Fruit fly (Drosophila melanogaster) whole organism, pupa: Measurements from ENCODE around the gene fzr.
A peak's percentile ranks its signal among the peaks of the same experiment; 100 is the strongest.

ENCODE experiments used
- CG10348 ChIP-seq: fragments of 200-800 bp; sonication (Bioruptor generic); IDR thresholded peaks from 2 replicates; pipeline ENCODE4 v1.3.6; 2022; ENCODE audit warnings: missing biosample characterization, missing genetic modification characterization
- CG12605 ChIP-seq: fragments of 200-800 bp; sonication (Bioruptor generic); IDR thresholded peaks from 2 replicates; pipeline ENCODE4 v1.3.6; 2022; ENCODE audit warnings: missing biosample characterization, missing genetic modification characterization
- CG13204 ChIP-seq: fragments of 200-800 bp; sonication (Bioruptor generic); optimal IDR thresholded peaks from 2 replicates; lab custom pipeline; 2018; ENCODE audit warnings: missing biosample characterization, mild to moderate bottlenecking, missing genetic modification characterization, moderate library complexity
- CG14655 ChIP-seq: fragments of 200-800 bp; sonication (Bioruptor generic); optimal IDR thresholded peaks from 3 replicates; lab custom pipeline; 2017; ENCODE audit warnings: mild to moderate bottlenecking, missing biosample characterization, missing genetic modification reagents, missing genetic modification characterization
- CG15710 ChIP-seq: fragments of 200-800 bp; sonication (Bioruptor generic); optimal IDR thresholded peaks from 2 replicates; lab custom pipeline; 2018; ENCODE audit warnings: missing biosample characterization, mild to moderate bottlenecking, missing genetic modification characterization, moderate library complexity
- CG17806 ChIP-seq: fragments of 200-800 bp; sonication (Bioruptor generic); optimal IDR thresholded peaks from 2 replicates; lab custom pipeline; 2018; ENCODE audit warnings: missing biosample characterization, mild to moderate bottlenecking, missing genetic modification characterization, moderate library complexity
- CG32121 ChIP-seq: fragments of 200-800 bp; sonication (Bioruptor generic); IDR thresholded peaks from 2 replicates; pipeline ENCODE4 v1.3.6; 2022; ENCODE audit warnings: missing biosample characterization, missing genetic modification characterization
- CG34367 ChIP-seq: fragments of 200-800 bp; sonication (Bioruptor generic); optimal IDR thresholded peaks from 2 replicates; lab custom pipeline; 2018; ENCODE audit warnings: missing biosample characterization, mild to moderate bottlenecking, missing genetic modification characterization
- CG4496 ChIP-seq: fragments of 200-800 bp; sonication (Bioruptor generic); IDR thresholded peaks from 3 replicates; pipeline ENCODE4 v1.3.6; 2022; ENCODE audit warnings: missing biosample characterization, missing genetic modification characterization
- CG8159 ChIP-seq: fragments of 200-800 bp; sonication (Bioruptor generic); optimal IDR thresholded peaks from 3 replicates; lab custom pipeline; 2018; ENCODE audit warnings: missing biosample characterization, mild to moderate bottlenecking, missing genetic modification characterization, moderate library complexity
- CG8301 ChIP-seq: fragments of 200-800 bp; sonication (Bioruptor generic); optimal IDR thresholded peaks from 2 replicates; lab custom pipeline; 2018; ENCODE audit warnings: missing biosample characterization, mild to moderate bottlenecking, missing genetic modification characterization
- CG9948 ChIP-seq: fragments of 200-800 bp; sonication (Bioruptor generic); optimal IDR thresholded peaks from 2 replicates; lab custom pipeline; 2018; ENCODE audit warnings: missing biosample characterization, mild to moderate bottlenecking, missing genetic modification characterization, moderate library complexity
- D1 ChIP-seq: fragments of 200-800 bp; sonication (Bioruptor generic); optimal IDR thresholded peaks from 2 replicates; lab custom pipeline; 2018; ENCODE audit warnings: missing biosample characterization, mild to moderate bottlenecking, missing genetic modification characterization, moderate library complexity
- EcR ChIP-seq: fragments of 200-800 bp; sonication (Bioruptor generic); optimal IDR thresholded peaks from 3 replicates; lab custom pipeline; 2019; ENCODE audit warnings: missing biosample characterization, missing genetic modification characterization, mild to moderate bottlenecking, moderate library complexity, missing genetic modification reagents
- Pif1A ChIP-seq: fragments of 200-800 bp; sonication (Bioruptor generic); optimal IDR thresholded peaks from 3 replicates; lab custom pipeline; 2016; ENCODE audit warnings: missing biosample characterization, missing genetic modification characterization
- Pif1B ChIP-seq: fragments of 200-800 bp; sonication (Bioruptor generic); optimal IDR thresholded peaks from 3 replicates; lab custom pipeline; 2016; ENCODE audit warnings: missing biosample characterization, missing genetic modification characterization
- Snoo ChIP-seq: fragments of 200-800 bp; sonication (Bioruptor generic); optimal IDR thresholded peaks from 3 replicates; lab custom pipeline; 2017; ENCODE audit warnings: missing biosample characterization, mild to moderate bottlenecking, missing genetic modification characterization, inconsistent platforms
- fd96Ca ChIP-seq: fragments of 200-800 bp; sonication (Bioruptor generic); IDR thresholded peaks from 3 replicates; pipeline ENCODE4 v1.3.6; 2022; ENCODE audit warnings: missing biosample characterization, missing genetic modification characterization
- gl ChIP-seq: fragments of 200-800 bp; sonication (Bioruptor generic); optimal IDR thresholded peaks from 2 replicates; lab custom pipeline; 2018; ENCODE audit warnings: missing biosample characterization, mild to moderate bottlenecking, missing genetic modification characterization
- rn ChIP-seq: fragments of 200-800 bp; sonication (Bioruptor generic); IDR thresholded peaks from 2 replicates; pipeline ENCODE4 v1.3.6; 2022; ENCODE audit warnings: missing biosample characterization, missing genetic modification characterization

Gene fzr

dm6 chrX:4664107-4664506, 15.2 kb downstream of the fzr start:
- no peak for TF ChIP-seq CG8301 (tag; lab: Kevin White, UChicago)
- TF ChIP-seq gl (tag; lab: Kevin White, UChicago) = peak; percentile 5
- TF ChIP-seq CG15710 (tag; lab: Kevin White, UChicago) = peak; percentile 8
- peak; percentile 1 for TF ChIP-seq Pif1A (GFP tag; lab: Kevin White, UChicago)
- peak; percentile 43 for TF ChIP-seq EcR (GFP tag; lab: Kevin White, UChicago)
- no peak for TF ChIP-seq CG9948 (tag; lab: Kevin White, UChicago)
- TF ChIP-seq, all 21 proteins: peak for 4

dm6 chrX:4660642-4661252, 18.6 kb downstream of the fzr start:
- TF ChIP-seq CG15710 (tag; lab: Kevin White, UChicago) (peak; percentile 9), CG8159 (tag; lab: Kevin White, UChicago) (peak; percentile 32), gl (tag; lab: Kevin White, UChicago) (no peak), CG13204 (GFP tag; lab: Kevin White, UChicago) (no peak), CG9948 (tag; lab: Kevin White, UChicago) (peak; percentile 25)
- TF ChIP-seq, all 21 proteins: peak for 3

dm6 chrX:4657896-4658295, 21.4 kb downstream of the fzr start:
- TF ChIP-seq CG4496 (GFP tag; lab: Robert Waterston, UW) (peak; percentile 33; the same call in 1 of the 3 replicates), Pif1A (GFP tag; lab: Kevin White, UChicago) (no peak), D1 (no peak)

- TF ChIP-seq gl (tag; lab: Kevin White, UChicago) = no peak
These were observed 24.9 kb downstream of the fzr start, which contains the start of gene CG15473 for dm6 chrX:4654397-4654796. Gene CG15473 (minus strand): TSS chrX:4654497.

- no peak for TF ChIP-seq CG13204 (GFP tag; lab: Kevin White, UChicago)
- TF ChIP-seq rn (GFP tag; lab: Robert Waterston, UW) = no peak
- TF ChIP-seq EcR (GFP tag; lab: Kevin White, UChicago) = no peak
- 0 out of 3 replicates have a peak, but pooled peaks have one; percentile 23 for TF ChIP-seq fd96Ca (GFP tag; lab: Robert Waterston, UW)
- no peak for TF ChIP-seq Pif1A (GFP tag; lab: Kevin White, UChicago)
- no peak for TF ChIP-seq CG34367 (tag; lab: Kevin White, UChicago)
- no peak for TF ChIP-seq CG17806 (tag; lab: Kevin White, UChicago)
- TF ChIP-seq CG32121 = 0 out of 2 replicates have a peak, but pooled peaks have one; percentile 24
These were observed 29.6 kb downstream of the fzr start, which contains the start of the genes Cbp80 and Torsin for dm6 chrX:4649751-4650150. Gene Cbp80 (plus strand): TSS chrX:4650015. Gene Torsin (minus strand): TSS chrX:4650032.

- TF ChIP-seq CG13204 (GFP tag; lab: Kevin White, UChicago) = no peak
- TF ChIP-seq Pif1B (GFP tag; lab: Kevin White, UChicago) = no peak
- no peak for TF ChIP-seq gl (tag; lab: Kevin White, UChicago)
- TF ChIP-seq rn (GFP tag; lab: Robert Waterston, UW) = no peak
- TF ChIP-seq CG9948 (tag; lab: Kevin White, UChicago) = no peak
These were observed 31.9 kb downstream of the fzr start, which contains the start of the genes HLH4C and mRpL30 for dm6 chrX:4647316-4648046. Gene HLH4C (minus strand): TSS chrX:4647414. Gene mRpL30 (plus strand): TSS chrX:4647871.

- TF ChIP-seq CG17806 (tag; lab: Kevin White, UChicago) (no peak), CG34367 (tag; lab: Kevin White, UChicago) (no peak), Pif1A (GFP tag; lab: Kevin White, UChicago) (no peak), CG15710 (tag; lab: Kevin White, UChicago) (no peak), D1 (no peak), EcR (GFP tag; lab: Kevin White, UChicago) (no peak), CG14655 (no peak), fd96Ca (GFP tag; lab: Robert Waterston, UW) (no peak), CG12605 (GFP tag; lab: Robert Waterston, UW) (no peak), Pif1B (GFP tag; lab: Kevin White, UChicago) (no peak), CG9948 (tag; lab: Kevin White, UChicago) (no peak), Snoo (tag; lab: Kevin White, UChicago) (no peak), CG4496 (GFP tag; lab: Robert Waterston, UW) (no peak), CG10348 (GFP tag; lab: Robert Waterston, UW) (no peak), CG32121 (no peak)
- TF ChIP-seq, all 21 proteins: peak for 0
These were observed 34.6 kb downstream of the fzr start, which contains the start of gene CG3062 for dm6 chrX:4644768-4645167. Gene CG3062 (minus strand): TSS chrX:4644868.
